Worm (Caenorhabditis elegans): Measurements from ENCODE around the gene prp-8.
A peak's percentile ranks its signal among the peaks of the same experiment; 100 is the strongest.

Gene prp-8

ce11 chrIII:8163283-8163682 lies 890 bp upstream of the prp-8 start, which contains the start of gene bath-42:
TSS of gene bath-42 (minus strand) at chrIII:8163383.
- TF ChIP-seq F57C9.4 (tag; optimal IDR thresholded peaks at IDR 0.05) = no peak
- TF ChIP-seq attf-3 (GFP tag; conservative IDR thresholded peaks at IDR 0.05) = no peak
- no peak for TF ChIP-seq F10E7.11 (tag; optimal IDR thresholded peaks at IDR 0.05)
- TF ChIP-seq F55B11.4 (tag; optimal IDR thresholded peaks at IDR 0.05; ENCODE audit: borderline replicate concordance, insufficient read depth) = no peak
- no peak for TF ChIP-seq him-1 (tag; optimal IDR thresholded peaks at IDR 0.05)
- TF ChIP-seq snpc-1.3 (tag; optimal IDR thresholded peaks at IDR 0.05; ENCODE audit: insufficient read depth) = no peak
- no peak for TF ChIP-seq die-1 (tag; optimal IDR thresholded peaks at IDR 0.05)
- TF ChIP-seq Y79H2A.3 (GFP tag; conservative IDR thresholded peaks at IDR 0.05) = no peak
- no peak for TF ChIP-seq mcd-1 (GFP tag; IDR thresholded peaks at IDR 0.05)
- TF ChIP-seq attf-5 (GFP tag; optimal IDR thresholded peaks at IDR 0.05) = no peak
- TF ChIP-seq aptf-2 (GFP tag; conservative IDR thresholded peaks at IDR 0.05) = no peak
- no peak for TF ChIP-seq madf-6 (GFP tag; IDR thresholded peaks at IDR 0.05)

- TF ChIP-seq snpc-3.4 (tag; optimal IDR thresholded peaks at IDR 0.05) (no peak), unc-130 (GFP tag; optimal IDR thresholded peaks at IDR 0.05) (no peak), C06A6.2 (GFP tag; conservative IDR thresholded peaks at IDR 0.05) (no peak), lin-35 (GFP tag; optimal IDR thresholded peaks at IDR 0.05) (no peak), bed-1 (GFP tag; IDR thresholded peaks at IDR 0.05) (no peak)
Measured at ce11 chrIII:8164771-8165170, 598 bp downstream of the prp-8 start.

- TF ChIP-seq Y95B8A.8 (GFP tag; IDR thresholded peaks at IDR 0.05) (no peak), ceh-58 (GFP tag; IDR thresholded peaks at IDR 0.05) (no peak), snpc-4 (GFP tag; optimal IDR thresholded peaks at IDR 0.05) (peak; percentile 10), snpc-4 (tag; optimal IDR thresholded peaks at IDR 0.05) (no peak), F49E8.2 (tag; optimal IDR thresholded peaks at IDR 0.05; ENCODE audit: insufficient read depth) (peak; percentile 9), B0035.1 (tag; optimal IDR thresholded peaks at IDR 0.05) (no peak), ama-1 (optimal IDR thresholded peaks at IDR 0.05) (no peak), ama-1 (GFP tag; optimal IDR thresholded peaks at IDR 0.05) (peak in 1 of 2 experiments; percentile 56), ekl-4 (GFP tag; IDR thresholded peaks at IDR 0.05) (no peak), let-526 (GFP tag; IDR thresholded peaks at IDR 0.05) (no peak), madf-6 (GFP tag; IDR thresholded peaks at IDR 0.05) (peak; percentile 23; the same call in 1 of the 2 replicates), cebp-1 (GFP tag; IDR thresholded peaks at IDR 0.05) (no peak), cebp-1 (tag; optimal IDR thresholded peaks at IDR 0.05) (no peak), rpc-1 (optimal IDR thresholded peaks at IDR 0.05) (no peak), rpc-1 (tag; optimal IDR thresholded peaks at IDR 0.05) (no peak), unc-130 (GFP tag; optimal IDR thresholded peaks at IDR 0.05) (no peak), pbrm-1 (GFP tag; IDR thresholded peaks at IDR 0.05) (no peak), F52B5.7 (tag; optimal IDR thresholded peaks at IDR 0.05) (no peak), madf-3 (GFP tag; IDR thresholded peaks at IDR 0.05) (0 out of 2 replicates have a peak, but pooled peaks have one; percentile 22), lin-26 (GFP tag; IDR thresholded peaks at IDR 0.05) (peak; percentile 41; the same call in 1 of the 2 replicates), mes-4 (tag; optimal IDR thresholded peaks at IDR 0.05) (no peak), nhr-179 (tag; optimal IDR thresholded peaks at IDR 0.05) (no peak), athp-1 (tag; optimal IDR thresholded peaks at IDR 0.05) (no peak), sptf-2 (GFP tag; optimal IDR thresholded peaks at IDR 0.05) (no peak), hsf-1 (GFP tag; IDR thresholded peaks at IDR 0.05) (peak; percentile 14; the same call in 1 of the 2 replicates), aptf-3 (GFP tag; IDR thresholded peaks at IDR 0.05) (no peak), hrde-1 (tag; optimal IDR thresholded peaks at IDR 0.05; ENCODE audit: borderline replicate concordance) (peak; percentile 17), F23B12.7 (tag; optimal IDR thresholded peaks at IDR 0.05; ENCODE audit: insufficient read depth) (no peak), B0336.3 (GFP tag; IDR thresholded peaks at IDR 0.05) (no peak), Y79H2A.3 (GFP tag; conservative IDR thresholded peaks at IDR 0.05) (0 out of 2 replicates have a peak, but pooled peaks have one; percentile 31)
Measured at ce11 chrIII:8172609-8173133, 8.5 kb downstream of the prp-8 start.

Measured in whole organism, young adult.